Worm (Caenorhabditis elegans): ENCODE measurements around the gene F46H5.2.

Gene F46H5.2

ce11 chrX:7290859-7291628 lies 25.6 kb downstream of the F46H5.2 start:
- TF ChIP-seq unc-62 (GFP tag; optimal IDR thresholded peaks at IDR 0.05) = no peak

- TF ChIP-seq unc-62 (GFP tag; optimal IDR thresholded peaks at IDR 0.05) = no peak
These were observed 26.4 kb downstream of the F46H5.2 start, which contains the start of gene lron-7 for ce11 chrX:7291810-7292209. Gene lron-7 (plus strand): TSS chrX:7292132.

ce11 chrX:7296310-7296709 lies 30.9 kb downstream of the F46H5.2 start:
- TF ChIP-seq unc-62 (GFP tag; optimal IDR thresholded peaks at IDR 0.05) = no peak

ce11 chrX:7298652-7299051 lies 33.2 kb downstream of the F46H5.2 start, which contains the start of gene K03A1.4:
Gene K03A1.4 (minus strand): TSS chrX:7298752.
- no peak for TF ChIP-seq unc-62 (GFP tag; optimal IDR thresholded peaks at IDR 0.05)

ce11 chrX:7303115-7303514 lies 37.7 kb downstream of the F46H5.2 start:
- no peak for TF ChIP-seq unc-62 (GFP tag; optimal IDR thresholded peaks at IDR 0.05)

- TF ChIP-seq unc-62 (GFP tag; optimal IDR thresholded peaks at IDR 0.05) = no peak
These were observed 40.2 kb downstream of the F46H5.2 start, which contains the start of gene sur-5 for ce11 chrX:7305520-7306186. Gene sur-5 (minus strand): TSS chrX:7305570.

- no peak for TF ChIP-seq unc-62 (GFP tag; optimal IDR thresholded peaks at IDR 0.05)
These were observed 41.0 kb downstream of the F46H5.2 start for ce11 chrX:7306434-7306833.

ce11 chrX:7309775-7310174 lies 44.3 kb downstream of the F46H5.2 start, which contains the start of the genes his-38 and his-40:
Gene his-38 (minus strand): TSS chrX:7309875.
Gene his-40 (plus strand): TSS chrX:7310110.
- no peak for TF ChIP-seq unc-62 (GFP tag; optimal IDR thresholded peaks at IDR 0.05)

- no peak for TF ChIP-seq unc-62 (GFP tag; optimal IDR thresholded peaks at IDR 0.05)
These were observed 46.4 kb downstream of the F46H5.2 start for ce11 chrX:7311870-7312269.

ce11 chrX:7313236-7313635 lies 47.8 kb downstream of the F46H5.2 start:
- no peak for TF ChIP-seq unc-62 (GFP tag; optimal IDR thresholded peaks at IDR 0.05)

- no peak for TF ChIP-seq unc-62 (GFP tag; optimal IDR thresholded peaks at IDR 0.05)
These were observed 49.1 kb downstream of the F46H5.2 start for ce11 chrX:7314564-7314963.

- no peak for TF ChIP-seq unc-62 (GFP tag; optimal IDR thresholded peaks at IDR 0.05)
These were observed 49.9 kb downstream of the F46H5.2 start, which contains the start of gene spp-3 for ce11 chrX:7315329-7315728. Gene spp-3 (minus strand): TSS chrX:7315353.

- no peak for TF ChIP-seq unc-62 (GFP tag; optimal IDR thresholded peaks at IDR 0.05)
These were observed 51.3 kb downstream of the F46H5.2 start, which contains the start of the genes spp-2 and spp-6 for ce11 chrX:7316485-7317391. Gene spp-2 (minus strand): TSS chrX:7316818. Gene spp-6 (plus strand): TSS chrX:7317341.

Measured in whole organism, dauer.